Fruit fly (Drosophila melanogaster) whole organism, prepupa: Measurements from ENCODE around the gene TAF1B.

Experiments used
- Blimp-1 ChIP-seq: fragments of 200-800 bp; sonication (Bioruptor generic); optimal IDR thresholded peaks from 3 replicates; lab custom pipeline; 2017; ENCODE audit warnings: missing biosample characterization, missing genetic modification characterization, mild to moderate bottlenecking, moderate library complexity, missing genetic modification reagents
- CG16779 ChIP-seq: fragments of 200-800 bp; sonication (Bioruptor generic); optimal IDR thresholded peaks from 3 replicates; lab custom pipeline; 2017; ENCODE audit warnings: missing biosample characterization, mild to moderate bottlenecking, missing genetic modification characterization
- CG3032 ChIP-seq: fragments of 200-800 bp; optimal IDR thresholded peaks from 2 replicates; lab custom pipeline; 2019; ENCODE audit warnings: missing biosample characterization, mild to moderate bottlenecking, missing genetic modification characterization, moderate library complexity
- Eip75B ChIP-seq: fragments of 200-800 bp; sonication (Bioruptor generic); optimal IDR thresholded peaks from 3 replicates; lab custom pipeline; 2016; ENCODE audit warnings: missing biosample characterization, missing genetic modification characterization
- Gug ChIP-seq: fragments of 200-800 bp; sonication (Bioruptor generic); IDR thresholded peaks from 2 replicates; pipeline ENCODE4 v1.3.6; 2022; ENCODE audit warnings: missing biosample characterization, missing genetic modification characterization
- dac ChIP-seq: fragments of 200-800 bp; sonication (Bioruptor generic); optimal IDR thresholded peaks from 2 replicates; lab custom pipeline; 2017; ENCODE audit warnings: missing biosample characterization, mild to moderate bottlenecking, missing genetic modification characterization

DNA sequence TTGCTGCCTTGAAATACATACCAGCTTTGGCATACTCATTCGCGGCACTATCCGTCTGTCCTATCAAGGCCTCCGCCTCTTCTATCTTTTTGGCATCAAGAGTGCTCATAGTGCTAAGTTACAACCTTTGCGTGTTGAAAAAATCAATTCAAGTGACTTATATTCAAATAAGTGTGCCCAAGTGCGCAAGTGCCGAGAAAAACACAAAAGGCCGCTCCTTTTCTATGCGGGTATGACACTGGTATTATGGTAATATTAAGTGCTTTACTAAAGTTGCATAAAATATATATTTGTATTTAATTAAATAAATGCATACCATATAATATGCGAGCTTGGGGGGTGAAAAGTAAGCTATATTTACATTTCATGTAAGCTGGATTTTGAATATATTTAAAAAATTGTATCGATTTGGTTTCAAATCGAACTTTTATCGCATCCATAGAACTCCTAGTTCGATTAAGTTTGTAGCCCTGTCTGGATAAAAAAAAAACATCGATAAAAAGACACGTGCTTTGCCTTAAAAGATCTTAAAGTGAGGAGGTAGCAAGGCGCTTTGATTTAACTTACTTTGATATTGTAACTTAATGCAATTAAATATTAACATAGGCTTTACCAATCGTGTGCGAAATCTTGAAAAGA, 22.6 kb downstream of the TAF1B start, which contains the start of the genes gammaSnap2 and ATPsynepsilonL:
- TF ChIP-seq CG3032 (no peak), Gug (GFP tag; lab: Robert Waterston, UW) (no peak), dac (GFP tag; lab: Kevin White, UChicago) (no peak), Eip75B (GFP tag; lab: Kevin White, UChicago) (no peak), Blimp-1 (GFP tag; lab: Kevin White, UChicago) (no peak), CG16779 (tag; lab: Kevin White, UChicago) (no peak)
